Fruit fly (Drosophila melanogaster) Kc167 (cell line): Measurements from ENCODE around the gene mRpS24.

ENCODE experiments used
- Myc ChIP-seq: fragments of >200 bp; optimal IDR thresholded peaks from 2 replicates; lab custom pipeline; 2017; ENCODE audit warnings: missing external identifiers
- Sin3A ChIP-seq: fragments of >200 bp; optimal IDR thresholded peaks from 2 replicates; lab custom pipeline; 2018; ENCODE audit warnings: missing external identifiers
- h ChIP-seq: fragments of >200 bp; optimal IDR thresholded peaks from 3 replicates; lab custom pipeline; 2018; ENCODE audit warnings: missing external identifiers
- insv ChIP-seq: fragments of >200 bp; optimal IDR thresholded peaks from 3 replicates; lab custom pipeline; 2018; ENCODE audit warnings: missing external identifiers
- psq ChIP-seq: fragments of >200 bp; optimal IDR thresholded peaks from 2 replicates; lab custom pipeline; 2017; ENCODE audit warnings: missing external identifiers
- ttk ChIP-seq: sonication (Bioruptor generic); optimal IDR thresholded peaks from 2 replicates; lab custom pipeline; 2017; ENCODE audit warnings: missing external identifiers

Gene mRpS24

dm6 chr3R:24139646-24140130 lies 23.7 kb downstream of the mRpS24 start:
- TF ChIP-seq psq (lab: Kevin White, UChicago) (no peak), Sin3A (lab: Kevin White, UChicago) (no peak), Myc (lab: Kevin White, UChicago) (no peak)

- TF ChIP-seq Sin3A (lab: Kevin White, UChicago) (no peak), Myc (lab: Kevin White, UChicago) (no peak), insv (lab: Kevin White, UChicago) (no peak), ttk (lab: Kevin White, UChicago) (no peak), psq (lab: Kevin White, UChicago) (no peak), h (lab: Kevin White, UChicago) (no peak)
Observed at dm6 chr3R:24138478-24139455, 24.6 kb downstream of the mRpS24 start.

- TF ChIP-seq insv (lab: Kevin White, UChicago) (no peak), Myc (lab: Kevin White, UChicago) (no peak), h (lab: Kevin White, UChicago) (no peak), psq (lab: Kevin White, UChicago) (no peak), Sin3A (lab: Kevin White, UChicago) (no peak), ttk (lab: Kevin White, UChicago) (no peak)
Observed at dm6 chr3R:24137311-24137945, 25.9 kb downstream of the mRpS24 start, which contains the start of gene Npc2f. Npc2f (plus strand) TSS chr3R:24137895.

- TF ChIP-seq Myc (lab: Kevin White, UChicago) (no peak), h (lab: Kevin White, UChicago) (no peak), ttk (lab: Kevin White, UChicago) (no peak), insv (lab: Kevin White, UChicago) (no peak), Sin3A (lab: Kevin White, UChicago) (no peak), psq (lab: Kevin White, UChicago) (no peak)
Observed at dm6 chr3R:24134580-24134979, 28.8 kb downstream of the mRpS24 start, which contains the start of gene Sec10. Sec10 (plus strand) TSS chr3R:24134831.

dm6 chr3R:24130080-24130479 lies 33.3 kb downstream of the mRpS24 start, which contains the start of the genes GatB and Tsc1:
GatB (minus strand) TSS chr3R:24130255.
Tsc1 (plus strand) TSS chr3R:24130307.
- no peak for TF ChIP-seq psq (lab: Kevin White, UChicago)

dm6 chr3R:24122369-24122768 lies 41.0 kb downstream of the mRpS24 start:
- TF ChIP-seq Myc (lab: Kevin White, UChicago) (no peak), psq (lab: Kevin White, UChicago) (no peak), h (lab: Kevin White, UChicago) (no peak), insv (lab: Kevin White, UChicago) (no peak), ttk (lab: Kevin White, UChicago) (no peak), Sin3A (lab: Kevin White, UChicago) (no peak)

dm6 chr3R:24121669-24122068 lies 41.7 kb downstream of the mRpS24 start:
- TF ChIP-seq ttk (lab: Kevin White, UChicago) (no peak), insv (lab: Kevin White, UChicago) (no peak), h (lab: Kevin White, UChicago) (no peak), Myc (lab: Kevin White, UChicago) (no peak), psq (lab: Kevin White, UChicago) (no peak), Sin3A (lab: Kevin White, UChicago) (no peak)

- no peak for TF ChIP-seq Myc (lab: Kevin White, UChicago)
- no peak for TF ChIP-seq Sin3A (lab: Kevin White, UChicago)
- TF ChIP-seq ttk (lab: Kevin White, UChicago) = no peak
- TF ChIP-seq insv (lab: Kevin White, UChicago) = no peak
- no peak for TF ChIP-seq h (lab: Kevin White, UChicago)
- no peak for TF ChIP-seq psq (lab: Kevin White, UChicago)
Observed at dm6 chr3R:24116972-24117371, 46.4 kb downstream of the mRpS24 start.

- no peak for TF ChIP-seq insv (lab: Kevin White, UChicago)
- TF ChIP-seq h (lab: Kevin White, UChicago) = no peak
- TF ChIP-seq ttk (lab: Kevin White, UChicago) = no peak
Observed at dm6 chr3R:24116180-24116579, 47.2 kb downstream of the mRpS24 start, which contains the start of gene CG13607. CG13607 (minus strand) TSS chr3R:24116322.

dm6 chr3R:24113070-24113385 lies 50.3 kb downstream of the mRpS24 start, which contains the start of gene Root:
Root (plus strand) TSS chr3R:24113286.
- no peak for TF ChIP-seq psq (lab: Kevin White, UChicago)
